Worm (Caenorhabditis elegans) whole organism, midembryonic: ENCODE results near the gene cec-1.

Experiments used
- T22C8.4 ChIP-seq: fragments of 200-800 bp; sonication (Bioruptor generic); IDR thresholded peaks from 2 replicates; pipeline ENCODE4 v1.3.6; 2022; ENCODE audit warnings: missing genetic modification characterization, missing compliant biosample characterization
- cog-1 ChIP-seq: sonication (generic microtip); optimal IDR thresholded peaks from 2 replicates; lab custom pipeline; 2016; ENCODE audit warnings: missing genetic modification characterization, missing compliant biosample characterization
- flt-1 ChIP-seq: fragments of 200-800 bp; sonication (Bioruptor generic); IDR thresholded peaks from 2 replicates; pipeline ENCODE4 v1.3.6; 2022; ENCODE audit warnings: missing genetic modification characterization, missing compliant biosample characterization
- klf-2 ChIP-seq: fragments of 200-800 bp; sonication (Bioruptor generic); conservative IDR thresholded peaks from 2 replicates; pipeline ENCODE4 v1.3.6; 2022; ENCODE audit warnings: missing genetic modification reagents, missing genetic modification characterization, missing compliant biosample characterization
- med-1 ChIP-seq: sonication (generic microtip); optimal IDR thresholded peaks from 2 replicates; lab custom pipeline; 2017; ENCODE audit warnings: missing genetic modification characterization, mild to moderate bottlenecking, missing compliant biosample characterization, antibody characterized with exemption, missing genetic modification reagents; ENCODE audit not compliant: insufficient read depth
- ref-1 ChIP-seq: fragments of 200-800 bp; sonication (Bioruptor generic); conservative IDR thresholded peaks from 2 replicates; pipeline ENCODE4 v1.3.6; 2022; ENCODE audit warnings: missing genetic modification reagents, missing genetic modification characterization, missing compliant biosample characterization
- tab-1 ChIP-seq: fragments of 200-800 bp; sonication (Bioruptor generic); IDR thresholded peaks from 2 replicates; pipeline ENCODE4 v1.3.6; 2022; ENCODE audit warnings: missing genetic modification characterization, missing compliant biosample characterization
- ztf-23 ChIP-seq: fragments of 200-800 bp; sonication (Bioruptor generic); IDR thresholded peaks from 2 replicates; pipeline ENCODE4 v1.3.6; 2022; ENCODE audit warnings: missing genetic modification reagents, missing genetic modification characterization, missing compliant biosample characterization
- ztf-29 ChIP-seq: fragments of 200-800 bp; sonication (Bioruptor generic); IDR thresholded peaks from 2 replicates; pipeline ENCODE4 v1.3.6; 2022; ENCODE audit warnings: missing genetic modification reagents, missing genetic modification characterization, missing compliant biosample characterization

cec-1 gene

DNA sequence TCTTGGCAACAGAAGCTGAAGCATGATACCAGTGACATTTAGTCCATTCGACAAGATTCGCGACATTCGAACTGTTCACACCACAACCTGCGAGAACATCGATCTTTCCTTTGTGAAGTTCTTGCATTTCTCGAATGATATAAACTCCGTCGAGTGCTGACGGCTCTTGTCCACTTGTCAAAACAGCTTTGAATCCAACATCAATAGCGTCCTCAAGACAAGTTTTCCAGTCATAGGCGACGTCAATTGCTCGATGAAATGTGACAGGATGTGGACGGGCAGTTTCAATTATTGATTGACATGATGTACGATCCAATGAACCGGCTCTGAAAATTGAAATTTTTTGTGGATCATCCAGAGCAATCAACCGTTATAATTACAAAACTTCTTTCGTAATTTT lies 23.5 kb upstream of the cec-1 start:
- TF ChIP-seq tab-1 (GFP tag; lab: Robert Waterston, UW) = no peak
- TF ChIP-seq cog-1 = no peak
- TF ChIP-seq ztf-23 (GFP tag; lab: Robert Waterston, UW) = no peak
- no peak for TF ChIP-seq med-1 (GFP tag; lab: Kevin White, UChicago)
- TF ChIP-seq ztf-29 (GFP tag; lab: Robert Waterston, UW) = no peak
- no peak for TF ChIP-seq flt-1
- TF ChIP-seq ref-1 (GFP tag; lab: Robert Waterston, UW) = no peak
- TF ChIP-seq klf-2 = no peak
- no peak for TF ChIP-seq T22C8.4 (GFP tag; lab: Robert Waterston, UW)

DNA sequence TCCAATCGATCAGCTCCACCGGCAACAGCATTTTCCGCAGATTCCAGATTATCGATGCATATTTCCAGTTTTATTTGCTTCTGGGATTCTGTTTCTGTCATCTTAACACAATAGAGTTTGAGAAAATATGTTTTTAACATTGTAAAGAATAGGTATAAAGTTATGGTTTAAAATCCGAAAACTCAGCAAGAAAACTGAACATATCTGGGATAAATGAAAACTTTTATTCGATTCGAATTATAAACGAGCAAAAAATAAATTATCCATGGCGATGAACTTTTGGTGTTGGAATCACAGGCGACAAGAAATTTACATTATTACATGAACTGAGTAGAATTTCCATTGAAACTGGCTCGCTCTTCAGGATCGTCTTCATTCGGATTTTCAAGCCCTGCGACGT lies 22.6 kb upstream of the cec-1 start, which contains the start of gene cutc-1:
Gene cutc-1 (minus strand): TSS at position 101 of the 400 bp plus-strand sequence.
- TF ChIP-seq T22C8.4 (GFP tag; lab: Robert Waterston, UW) (no peak), ref-1 (GFP tag; lab: Robert Waterston, UW) (no peak), flt-1 (no peak), ztf-29 (GFP tag; lab: Robert Waterston, UW) (no peak), klf-2 (no peak), cog-1 (no peak), med-1 (GFP tag; lab: Kevin White, UChicago) (no peak)

ce11 chrIII:8405449-8405962 lies 20.6 kb upstream of the cec-1 start, which contains the start of the genes ubxn-4 and cyy-1:
TSS of gene ubxn-4 (minus strand) at chrIII:8405562.
TSS of gene cyy-1 (plus strand) at chrIII:8405874.
- TF ChIP-seq med-1 (GFP tag; lab: Kevin White, UChicago) (no peak), ztf-23 (GFP tag; lab: Robert Waterston, UW) (no peak), flt-1 (0 out of 2 replicates have a peak, but pooled peaks have one; percentile 17)

DNA sequence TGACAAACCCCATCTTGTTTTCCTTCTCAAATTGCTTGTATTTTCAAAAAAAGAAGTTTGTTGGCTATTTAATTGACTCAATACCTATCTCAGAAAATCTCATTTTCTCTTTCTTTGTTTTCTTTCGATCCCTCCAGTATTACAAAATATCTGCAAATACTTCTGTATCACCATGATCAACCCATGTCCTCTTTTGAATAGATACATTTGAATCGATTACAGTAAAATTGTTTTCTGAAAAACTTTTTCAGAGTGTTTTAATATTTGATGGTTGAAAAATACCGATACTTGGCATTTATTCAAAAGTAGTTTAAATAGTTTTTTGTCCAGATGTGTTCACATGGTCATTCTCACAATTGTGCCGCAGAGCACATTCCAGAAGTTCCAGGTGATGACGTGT lies 17.0 kb upstream of the cec-1 start, which contains the start of gene ZK353.9:
Gene ZK353.9 (plus strand): TSS at position 331 of the 400 bp plus-strand sequence.
- TF ChIP-seq ztf-23 (GFP tag; lab: Robert Waterston, UW) = no peak
- TF ChIP-seq flt-1 = no peak
- no peak for TF ChIP-seq med-1 (GFP tag; lab: Kevin White, UChicago)
- TF ChIP-seq ref-1 (GFP tag; lab: Robert Waterston, UW) = no peak
- no peak for TF ChIP-seq ztf-29 (GFP tag; lab: Robert Waterston, UW)
- TF ChIP-seq cog-1 = no peak
- no peak for TF ChIP-seq T22C8.4 (GFP tag; lab: Robert Waterston, UW)
- TF ChIP-seq tab-1 (GFP tag; lab: Robert Waterston, UW) = no peak
- TF ChIP-seq klf-2 = no peak

- TF ChIP-seq ztf-29 (GFP tag; lab: Robert Waterston, UW) (no peak), med-1 (GFP tag; lab: Kevin White, UChicago) (no peak), klf-2 (no peak), cog-1 (no peak), ztf-23 (GFP tag; lab: Robert Waterston, UW) (no peak), ref-1 (GFP tag; lab: Robert Waterston, UW) (no peak), T22C8.4 (GFP tag; lab: Robert Waterston, UW) (no peak), flt-1 (no peak), tab-1 (GFP tag; lab: Robert Waterston, UW) (no peak)
These were observed 15.4 kb upstream of the cec-1 start for ce11 chrIII:8410747-8411146.

- TF ChIP-seq T22C8.4 (GFP tag; lab: Robert Waterston, UW) = no peak
- TF ChIP-seq med-1 (GFP tag; lab: Kevin White, UChicago) = no peak
- no peak for TF ChIP-seq ztf-29 (GFP tag; lab: Robert Waterston, UW)
- TF ChIP-seq klf-2 = no peak
- TF ChIP-seq tab-1 (GFP tag; lab: Robert Waterston, UW) = no peak
- TF ChIP-seq ztf-23 (GFP tag; lab: Robert Waterston, UW) = peak; percentile 98
- peak; percentile 69; the same call in 1 of the 2 replicates for TF ChIP-seq flt-1
- TF ChIP-seq cog-1 = peak; percentile 13
- TF ChIP-seq ref-1 (GFP tag; lab: Robert Waterston, UW) = no peak
These were observed 14.2 kb upstream of the cec-1 start for ce11 chrIII:8411976-8412375.

- no peak for TF ChIP-seq cog-1
- no peak for TF ChIP-seq med-1 (GFP tag; lab: Kevin White, UChicago)
- no peak for TF ChIP-seq tab-1 (GFP tag; lab: Robert Waterston, UW)
- no peak for TF ChIP-seq flt-1
- no peak for TF ChIP-seq ztf-29 (GFP tag; lab: Robert Waterston, UW)
- no peak for TF ChIP-seq T22C8.4 (GFP tag; lab: Robert Waterston, UW)
- no peak for TF ChIP-seq klf-2
- no peak for TF ChIP-seq ref-1 (GFP tag; lab: Robert Waterston, UW)
- no peak for TF ChIP-seq ztf-23 (GFP tag; lab: Robert Waterston, UW)
These were observed 12.6 kb upstream of the cec-1 start for ce11 chrIII:8413501-8413900.

DNA sequence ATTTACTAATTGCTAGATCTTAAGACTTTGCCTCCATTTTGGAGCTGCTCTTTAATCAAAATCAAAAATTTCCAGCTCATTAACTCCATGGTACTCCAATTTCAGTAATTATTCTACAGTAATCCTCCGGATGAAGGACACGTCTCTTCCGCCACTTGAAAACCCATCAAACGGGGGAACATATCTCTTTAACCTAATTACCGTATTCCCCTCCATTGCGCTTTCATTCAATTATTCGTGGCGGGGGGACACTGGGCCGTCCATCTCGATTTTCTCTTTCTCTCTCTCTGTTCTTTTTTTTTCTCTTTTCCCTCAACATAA lies 9.3 kb upstream of the cec-1 start:
- TF ChIP-seq flt-1 (no peak), ref-1 (GFP tag; lab: Robert Waterston, UW) (no peak), klf-2 (no peak), tab-1 (GFP tag; lab: Robert Waterston, UW) (no peak), ztf-23 (GFP tag; lab: Robert Waterston, UW) (no peak), med-1 (GFP tag; lab: Kevin White, UChicago) (no peak), T22C8.4 (GFP tag; lab: Robert Waterston, UW) (no peak), cog-1 (no peak)

DNA sequence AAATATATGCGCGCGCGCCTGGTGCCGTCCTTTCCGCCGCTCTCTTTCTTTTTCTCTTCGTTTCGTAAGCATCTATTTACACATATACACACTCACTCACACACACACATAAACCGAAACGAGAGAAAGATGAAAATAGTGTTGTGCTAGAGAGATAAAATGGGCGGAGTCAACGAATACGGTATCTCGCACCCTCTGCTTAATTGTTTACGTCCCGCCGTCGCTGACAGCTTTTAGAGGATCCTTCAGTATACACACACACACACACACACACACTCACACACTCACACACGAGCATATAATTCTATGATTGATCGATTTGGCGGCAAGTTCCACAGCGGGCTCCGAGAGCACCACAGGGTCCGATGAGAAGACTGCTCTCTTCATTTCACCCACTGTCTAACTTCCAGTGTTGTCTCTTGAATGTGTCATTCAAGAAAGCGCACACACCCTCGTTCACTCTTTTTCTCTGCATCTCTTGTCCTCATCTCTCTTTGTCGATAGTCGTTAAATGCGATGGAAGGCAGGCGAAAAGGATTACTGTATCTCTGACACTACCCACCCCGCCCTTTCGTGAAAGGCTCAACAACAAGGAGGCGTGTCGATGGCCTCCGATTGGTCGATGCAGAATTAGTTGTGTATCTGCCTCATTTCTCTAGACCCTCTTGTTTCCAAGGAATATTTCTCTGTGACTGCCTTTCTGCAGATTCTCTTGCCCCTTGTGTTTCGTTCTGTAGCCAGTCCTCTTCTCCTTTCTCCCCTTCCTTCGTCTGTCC lies 8.8 kb upstream of the cec-1 start:
- TF ChIP-seq ztf-29 (GFP tag; lab: Robert Waterston, UW) (no peak), flt-1 (0 out of 2 replicates have a peak, but pooled peaks have one; percentile 38), cog-1 (peak; percentile 95), T22C8.4 (GFP tag; lab: Robert Waterston, UW) (peak; percentile 64; the same call in 1 of the 2 replicates), ztf-23 (GFP tag; lab: Robert Waterston, UW) (peak; percentile 43; the same call in 1 of the 2 replicates)
